Worm (Caenorhabditis elegans): ENCODE results near the gene C35D6.4.

Gene C35D6.4

DNA sequence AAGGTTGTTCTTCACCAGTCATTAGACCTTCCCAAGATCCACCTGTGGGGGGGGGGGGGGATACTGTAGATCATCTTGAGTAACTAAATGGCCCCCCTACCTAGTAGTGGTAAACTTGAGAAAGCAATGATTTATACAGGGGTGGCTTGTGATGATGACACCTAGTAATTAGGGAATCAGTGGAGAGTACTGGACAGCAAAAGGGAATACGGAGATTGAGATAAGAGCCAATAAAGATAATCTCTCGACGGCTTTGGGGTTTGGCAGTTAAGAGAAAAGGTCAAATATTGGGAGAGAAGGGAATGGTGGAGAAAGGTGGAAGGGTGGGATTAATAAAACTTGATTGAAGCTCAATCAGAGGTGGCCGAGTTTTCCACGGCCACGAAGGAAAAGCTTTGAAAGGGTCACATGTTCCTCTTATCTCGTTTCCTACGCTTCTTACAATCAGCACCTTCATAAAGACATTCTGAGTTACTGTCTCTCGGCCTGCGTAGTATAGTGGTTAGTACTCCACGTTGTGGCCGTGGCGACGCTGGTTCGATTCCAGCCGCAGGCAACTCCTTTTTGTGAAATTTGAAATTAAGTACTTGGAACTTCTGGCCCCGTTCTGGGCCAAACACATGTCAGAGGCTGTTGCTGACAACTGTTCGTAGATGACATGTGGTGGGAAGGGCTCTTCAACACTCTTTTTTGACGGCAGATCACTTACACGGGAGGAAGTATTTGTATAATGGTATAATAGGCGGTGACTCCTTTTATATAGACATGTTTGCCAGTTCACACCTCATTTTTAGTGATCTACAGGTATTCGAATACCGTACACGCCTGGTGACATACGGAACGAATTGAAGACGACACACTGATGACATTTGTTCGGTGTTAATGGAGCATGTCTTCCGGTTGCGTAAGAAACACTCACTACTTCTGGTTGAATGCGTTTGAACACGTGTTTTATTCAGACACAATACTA is 49.9 kb downstream of the C35D6.4 start:
- TF ChIP-seq tbx-37 (GFP tag; conservative IDR thresholded peaks at IDR 0.05) (0 out of 2 replicates have a peak, but pooled peaks have one; percentile 12), ceh-13 (GFP tag; optimal IDR thresholded peaks at IDR 0.05) (peak; percentile 29), flt-1 (GFP tag; IDR thresholded peaks at IDR 0.05) (peak; percentile 50), hmg-4 (GFP tag; optimal IDR thresholded peaks at IDR 0.05) (no peak), scrt-1 (GFP tag; IDR thresholded peaks at IDR 0.05) (peak; percentile 65; the same call in 1 of the 2 replicates), ceh-36 (tag; optimal IDR thresholded peaks at IDR 0.05) (no peak), hnd-1 (tag; optimal IDR thresholded peaks at IDR 0.05) (peak; percentile 7), tbx-11 (GFP tag; IDR thresholded peaks at IDR 0.05) (0 out of 2 replicates have a peak, but pooled peaks have one; percentile 16), hmbx-1 (tag; optimal IDR thresholded peaks at IDR 0.05) (no peak), aly-1 (tag; optimal IDR thresholded peaks at IDR 0.05) (peak; percentile 6), pes-1 (GFP tag; IDR thresholded peaks at IDR 0.05) (peak; percentile 80), ets-7 (tag; optimal IDR thresholded peaks at IDR 0.05) (peak; percentile 29)
